Fruit fly (Drosophila melanogaster): Measurements from ENCODE around the gene CG6154.

Gene CG6154

DNA sequence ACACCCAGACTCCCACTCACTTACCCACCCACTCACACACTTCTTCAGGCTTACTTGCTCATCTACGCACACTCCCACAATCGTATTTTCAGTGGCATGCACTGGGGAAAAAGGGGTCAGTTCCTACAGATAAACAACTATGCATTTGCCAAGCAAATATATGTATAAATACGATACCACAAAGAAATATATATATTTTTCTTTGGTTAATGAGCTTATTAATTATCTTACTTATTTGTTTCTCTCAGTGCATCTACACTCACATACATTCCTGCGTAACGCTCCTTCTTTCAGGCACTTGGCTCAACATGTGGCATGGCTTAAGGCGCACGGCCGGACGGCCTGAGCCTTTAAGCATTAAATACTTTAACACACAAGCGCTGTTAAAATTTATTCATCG is 17.9 kb downstream of the CG6154 start (continued):
- peak; percentile 74 for TF ChIP-seq Dbx (GFP tag; IDR thresholded peaks at IDR 0.05)
- TF ChIP-seq pho (GFP tag; optimal IDR thresholded peaks at IDR 0.05), result peak; percentile 29
- TF ChIP-seq tx (GFP tag; optimal IDR thresholded peaks at IDR 0.05), result no peak
- no peak for TF ChIP-seq sim (GFP tag; IDR thresholded peaks at IDR 0.05)
- TF ChIP-seq CG8290 (GFP tag; optimal IDR thresholded peaks at IDR 0.05), result no peak
- TF ChIP-seq CG8290 (tag; optimal IDR thresholded peaks at IDR 0.05), result peak in 1 of 2 experiments; percentile 47
- no peak for TF ChIP-seq CG30431 (GFP tag; optimal IDR thresholded peaks at IDR 0.05)
- no peak for TF ChIP-seq YL-1 (GFP tag; optimal IDR thresholded peaks at IDR 0.05)
- no peak for TF ChIP-seq crc (GFP tag; optimal IDR thresholded peaks at IDR 0.05)
- peak; percentile 63 for TF ChIP-seq CG3281 (GFP tag; optimal IDR thresholded peaks at IDR 0.05)
- no peak for TF ChIP-seq CG12104 (GFP tag; optimal IDR thresholded peaks at IDR 0.05)
- TF ChIP-seq CG34224 (GFP tag; IDR thresholded peaks at IDR 0.05; ENCODE audit: partially characterized antibody), result no peak
- no peak for TF ChIP-seq CG6683 (GFP tag; optimal IDR thresholded peaks at IDR 0.05)
- TF ChIP-seq en (GFP tag; optimal IDR thresholded peaks at IDR 0.05), result no peak
- peak; percentile 66 for TF ChIP-seq Ptx1 (GFP tag; IDR thresholded peaks at IDR 0.05)
- TF ChIP-seq caup (GFP tag; optimal IDR thresholded peaks at IDR 0.05; ENCODE audit: severe bottlenecking), result peak; percentile 61
- TF ChIP-seq Trl (optimal IDR thresholded peaks at IDR 0.05), result no peak
- no peak for TF ChIP-seq Trl (GFP tag; optimal IDR thresholded peaks at IDR 0.05)
- TF ChIP-seq CG18011 (GFP tag; optimal IDR thresholded peaks at IDR 0.05), result no peak
- no peak; the same call in 2 of the 3 replicates for TF ChIP-seq CG17361 (GFP tag; IDR thresholded peaks at IDR 0.05)
- TF ChIP-seq vfl (GFP tag; optimal IDR thresholded peaks at IDR 0.05), result peak; percentile 10
- TF ChIP-seq CG6272 (GFP tag; IDR thresholded peaks at IDR 0.05), result no peak
- TF ChIP-seq HLH3B (GFP tag; IDR thresholded peaks at IDR 0.05), result 0 out of 2 replicates have a peak, but pooled peaks have one; percentile 49
- TF ChIP-seq Gsc (GFP tag; IDR thresholded peaks at IDR 0.05), result no peak
- TF ChIP-seq sqz (GFP tag; optimal IDR thresholded peaks at IDR 0.05), result no peak
- TF ChIP-seq HHEX (GFP tag; optimal IDR thresholded peaks at IDR 0.05), result peak; percentile 51
- no peak for TF ChIP-seq CG9797 (GFP tag; optimal IDR thresholded peaks at IDR 0.05)
- TF ChIP-seq CG31388 (GFP tag; optimal IDR thresholded peaks at IDR 0.05), result no peak
- TF ChIP-seq Jarid2 (GFP tag; optimal IDR thresholded peaks at IDR 0.05), result no peak
- peak; percentile 19 for TF ChIP-seq CG1603 (tag; optimal IDR thresholded peaks at IDR 0.05)
- no peak for TF ChIP-seq insv (GFP tag; optimal IDR thresholded peaks at IDR 0.05)
- TF ChIP-seq crp (GFP tag; optimal IDR thresholded peaks at IDR 0.05), result no peak
- TF ChIP-seq CG2116 (GFP tag; optimal IDR thresholded peaks at IDR 0.05), result no peak
- peak; percentile 34 for TF ChIP-seq CG1233 (GFP tag; optimal IDR thresholded peaks at IDR 0.05)
- peak; percentile 35 for TF ChIP-seq CG18619 (GFP tag; optimal IDR thresholded peaks at IDR 0.05)
- no peak for TF ChIP-seq CG10462 (GFP tag; optimal IDR thresholded peaks at IDR 0.05)
- TF ChIP-seq CG8388 (GFP tag; optimal IDR thresholded peaks at IDR 0.05), result no peak
- 0 out of 2 replicates have a peak, but pooled peaks have one; percentile 10 for TF ChIP-seq E2f2 (GFP tag; IDR thresholded peaks at IDR 0.05)
- TF ChIP-seq hbn (GFP tag; IDR thresholded peaks at IDR 0.05; ENCODE audit: partially characterized antibody), result no peak
- TF ChIP-seq Xbp1 (GFP tag; optimal IDR thresholded peaks at IDR 0.05), result peak; percentile 57
- TF ChIP-seq CG10979 (tag; optimal IDR thresholded peaks at IDR 0.05), result no peak
- no peak for TF ChIP-seq dm (GFP tag; optimal IDR thresholded peaks at IDR 0.05)
- TF ChIP-seq CG10209 (GFP tag; optimal IDR thresholded peaks at IDR 0.05), result peak; percentile 38
- peak; percentile 79 for TF ChIP-seq slbo (GFP tag; IDR thresholded peaks at IDR 0.05)
- TF ChIP-seq CrebB (tag; optimal IDR thresholded peaks at IDR 0.05), result no peak
- TF ChIP-seq ara (GFP tag; IDR thresholded peaks at IDR 0.05), result 0 out of 2 replicates have a peak, but pooled peaks have one; percentile 11
- TF ChIP-seq Fer3 (tag; optimal IDR thresholded peaks at IDR 0.05), result peak; percentile 59
- no peak for TF ChIP-seq CG10565 (GFP tag; optimal IDR thresholded peaks at IDR 0.05)
- TF ChIP-seq sens (GFP tag), result no peak
- no peak for TF ChIP-seq maf-S (GFP tag; optimal IDR thresholded peaks at IDR 0.05)
- no peak for TF ChIP-seq Ssrp (tag; optimal IDR thresholded peaks at IDR 0.05)
- TF ChIP-seq CG9727 (GFP tag; optimal IDR thresholded peaks at IDR 0.05), result peak; percentile 21

All from whole organism, embryonic.